Worm (Caenorhabditis elegans): ENCODE results near the gene str-64.

DNA sequence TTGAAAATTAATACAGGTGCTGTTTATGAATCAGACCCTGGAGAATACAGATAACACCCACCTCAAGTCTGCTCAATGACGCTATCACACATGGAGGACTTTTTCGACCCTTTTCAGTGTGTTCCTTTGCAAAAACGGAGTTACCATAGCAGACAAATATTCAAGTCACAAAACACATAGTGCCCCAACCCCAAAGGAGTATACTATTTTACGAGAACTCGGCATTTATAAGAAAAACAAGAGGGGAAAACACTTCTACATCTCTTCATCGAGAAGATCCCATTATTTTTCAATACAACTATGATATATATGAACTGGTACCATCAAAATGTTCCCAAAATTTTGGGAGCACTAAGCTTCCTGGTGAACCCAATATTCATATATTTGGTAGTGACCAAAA is 38.4 kb upstream of the str-64 start, which contains the start of gene srj-7:
- no peak for TF ChIP-seq him-1 (tag; optimal IDR thresholded peaks at IDR 0.05)
- TF ChIP-seq dao-5 (tag; optimal IDR thresholded peaks at IDR 0.05): no peak
- no peak for TF ChIP-seq W03F9.2 (tag; optimal IDR thresholded peaks at IDR 0.05)
